Worm (Caenorhabditis elegans): ENCODE measurements around the gene gcy-36.

ce11 chrX:15487162-15487561 lies 8.3 kb downstream of the gcy-36 start:
- TF ChIP-seq nhr-25 (tag; optimal IDR thresholded peaks at IDR 0.05) (no peak), ztf-4 (tag; optimal IDR thresholded peaks at IDR 0.05) (no peak), elt-3 (tag; optimal IDR thresholded peaks at IDR 0.05) (peak in 1 of 3 experiments; percentile 49), ztf-11 (tag; optimal IDR thresholded peaks at IDR 0.05) (no peak), nhr-12 (tag; optimal IDR thresholded peaks at IDR 0.05) (no peak)

Measured in whole organism, L3 larva.